Fruit fly (Drosophila melanogaster): ENCODE data around the gene Strump.

Gene Strump

dm6 chr3L:16172381-16172780 is 50.6 kb downstream of the Strump start:
- TF ChIP-seq CTCF (GFP tag; optimal IDR thresholded peaks at IDR 0.05) (no peak), CG11093 (GFP tag; IDR thresholded peaks at IDR 0.05) (no peak), CG15073 (GFP tag; optimal IDR thresholded peaks at IDR 0.05) (no peak), caup (GFP tag; optimal IDR thresholded peaks at IDR 0.05; ENCODE audit: severe bottlenecking) (no peak), Deaf1 (tag; optimal IDR thresholded peaks at IDR 0.05) (peak; percentile 14), fd64A (GFP tag; optimal IDR thresholded peaks at IDR 0.05) (no peak), CG1024 (GFP tag; IDR thresholded peaks at IDR 0.05) (no peak), Nf-YC (tag; optimal IDR thresholded peaks at IDR 0.05) (no peak), gcm (GFP tag; optimal IDR thresholded peaks at IDR 0.05) (no peak), CG11723 (GFP tag; optimal IDR thresholded peaks at IDR 0.05) (no peak), CG12299 (tag; optimal IDR thresholded peaks at IDR 0.05) (no peak), CG32532 (GFP tag; IDR thresholded peaks at IDR 0.05) (no peak), zen2 (GFP tag; IDR thresholded peaks at IDR 0.05; ENCODE audit: partially characterized antibody) (no peak), Trl (optimal IDR thresholded peaks at IDR 0.05) (peak in 1 of 2 experiments; percentile 18), Trl (GFP tag; optimal IDR thresholded peaks at IDR 0.05) (no peak), CG14050 (GFP tag; IDR thresholded peaks at IDR 0.05) (no peak), pros (GFP tag; optimal IDR thresholded peaks at IDR 0.05) (peak; percentile 85), bab2 (GFP tag; optimal IDR thresholded peaks at IDR 0.05) (no peak), CG10565 (GFP tag; optimal IDR thresholded peaks at IDR 0.05) (no peak), dysf (GFP tag; IDR thresholded peaks at IDR 0.05) (no peak), cg (GFP tag; optimal IDR thresholded peaks at IDR 0.05) (no peak), so (GFP tag; IDR thresholded peaks at IDR 0.05) (no peak), CG14014 (GFP tag; IDR thresholded peaks at IDR 0.05) (no peak), CG30020 (tag; optimal IDR thresholded peaks at IDR 0.05) (no peak), crp (GFP tag; optimal IDR thresholded peaks at IDR 0.05) (no peak), CG7372 (GFP tag; IDR thresholded peaks at IDR 0.05) (no peak), Dfd (GFP tag; optimal IDR thresholded peaks at IDR 0.05) (no peak), CG8089 (GFP tag; optimal IDR thresholded peaks at IDR 0.05) (no peak), CG18011 (GFP tag; optimal IDR thresholded peaks at IDR 0.05) (no peak), CG17802 (tag; optimal IDR thresholded peaks at IDR 0.05) (no peak), eve (GFP tag; optimal IDR thresholded peaks at IDR 0.05) (no peak), pan (optimal IDR thresholded peaks at IDR 0.05) (no peak), pan (GFP tag; optimal IDR thresholded peaks at IDR 0.05 in 1 of 2, IDR thresholded peaks at IDR 0.05 in 1 of 2) (no peak), abd-A (tag; optimal IDR thresholded peaks at IDR 0.05) (peak; percentile 30), CG10321 (GFP tag; IDR thresholded peaks at IDR 0.05) (no peak), NK7.1 (GFP tag; optimal IDR thresholded peaks at IDR 0.05) (no peak), fd102C (GFP tag; optimal IDR thresholded peaks at IDR 0.05) (no peak), CoRest (tag; optimal IDR thresholded peaks at IDR 0.05) (no peak), Dip3 (GFP tag; optimal IDR thresholded peaks at IDR 0.05) (no peak), C15 (GFP tag; IDR thresholded peaks at IDR 0.05) (no peak), gro (GFP tag; optimal IDR thresholded peaks at IDR 0.05) (no peak), amos (GFP tag; IDR thresholded peaks at IDR 0.05; ENCODE audit: partially characterized antibody) (no peak), dati (GFP tag; IDR thresholded peaks at IDR 0.05) (no peak), HLH3B (GFP tag; IDR thresholded peaks at IDR 0.05) (no peak), CG15269 (tag; optimal IDR thresholded peaks at IDR 0.05) (no peak), CG33557 (GFP tag; optimal IDR thresholded peaks at IDR 0.05) (no peak), B-H1 (GFP tag; IDR thresholded peaks at IDR 0.05) (no peak), CG8290 (GFP tag; optimal IDR thresholded peaks at IDR 0.05) (no peak), CG8290 (tag; optimal IDR thresholded peaks at IDR 0.05) (peak in 1 of 2 experiments; percentile 6), bigmax (GFP tag; optimal IDR thresholded peaks at IDR 0.05) (no peak), gfzf (GFP tag; optimal IDR thresholded peaks at IDR 0.05) (no peak), E2f2 (GFP tag; IDR thresholded peaks at IDR 0.05) (no peak), Side (GFP tag; optimal IDR thresholded peaks at IDR 0.05) (no peak), exex (tag; optimal IDR thresholded peaks at IDR 0.05) (no peak)
